Worm (Caenorhabditis elegans): Measurements from ENCODE around the gene T22F3.12.

ce11 chrV:3581034-3581433 lies 11.0 kb downstream of the T22F3.12 start:
- TF ChIP-seq unc-62 (GFP tag; optimal IDR thresholded peaks at IDR 0.05) (no peak), nhr-23 (tag; optimal IDR thresholded peaks at IDR 0.05) (no peak), blmp-1 (tag; optimal IDR thresholded peaks at IDR 0.05; ENCODE audit: insufficient read depth) (no peak), nhr-237 (tag; optimal IDR thresholded peaks at IDR 0.05) (no peak), snpc-4 (tag; optimal IDR thresholded peaks at IDR 0.05) (no peak), unc-55 (GFP tag; optimal IDR thresholded peaks at IDR 0.05) (no peak), mab-5 (tag; optimal IDR thresholded peaks at IDR 0.05) (no peak), ZK546.5 (tag; optimal IDR thresholded peaks at IDR 0.05) (no peak), nhr-11 (tag; optimal IDR thresholded peaks at IDR 0.05) (no peak)
